Fruit fly (Drosophila melanogaster): ENCODE results near the gene CG17776.

The CG17776 gene

DNA sequence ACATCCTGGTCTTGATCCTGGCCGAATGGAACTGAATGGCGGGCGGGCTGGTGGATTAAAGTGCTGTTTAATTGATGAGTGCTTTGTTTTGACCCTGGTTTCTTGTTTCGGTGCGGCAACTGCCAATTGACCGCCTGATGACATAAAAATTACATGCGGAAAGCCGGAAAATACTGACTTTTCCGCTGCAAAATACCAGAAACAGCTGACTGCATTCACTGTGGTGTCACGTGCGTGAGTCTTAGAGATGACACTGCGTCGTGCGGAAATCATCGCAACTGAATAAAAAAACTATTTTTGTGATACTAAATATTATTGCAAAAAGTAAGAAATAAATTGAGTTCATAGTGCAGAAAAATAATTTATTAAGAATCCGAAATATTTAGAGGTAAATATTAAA, 35.0 kb upstream of the CG17776 start, which contains the start of gene bcn92 (continued):
- TF ChIP-seq CG8290 (GFP tag; optimal IDR thresholded peaks at IDR 0.05): peak; percentile 37
- peak in 1 of 2 experiments; percentile 56 for TF ChIP-seq CG8290 (tag; optimal IDR thresholded peaks at IDR 0.05)
- peak; percentile 91 for TF ChIP-seq MBD-R2 (GFP tag; IDR thresholded peaks at IDR 0.05)
- peak; percentile 93 for TF ChIP-seq row (GFP tag; IDR thresholded peaks at IDR 0.05)
- no peak for TF ChIP-seq CG11696 (GFP tag; IDR thresholded peaks at IDR 0.05)
- 0 out of 3 replicates have a peak, but pooled peaks have one; percentile 12 for TF ChIP-seq Optix (GFP tag; IDR thresholded peaks at IDR 0.05)
- TF ChIP-seq Mes4 (GFP tag; optimal IDR thresholded peaks at IDR 0.05): no peak
- peak; percentile 26 for TF ChIP-seq Bteb2 (GFP tag; optimal IDR thresholded peaks at IDR 0.05)
- TF ChIP-seq CG3281 (GFP tag; optimal IDR thresholded peaks at IDR 0.05): peak; percentile 24
- TF ChIP-seq CG3847 (GFP tag; IDR thresholded peaks at IDR 0.05): peak; percentile 39
- TF ChIP-seq Scr (GFP tag; IDR thresholded peaks at IDR 0.05; ENCODE audit: partially characterized antibody): peak; percentile 95
- peak; percentile 61 for TF ChIP-seq CG30403 (GFP tag; optimal IDR thresholded peaks at IDR 0.05)
- TF ChIP-seq gro (GFP tag; optimal IDR thresholded peaks at IDR 0.05): peak; percentile 59
- peak; percentile 32 for TF ChIP-seq B-H2 (GFP tag; optimal IDR thresholded peaks at IDR 0.05)
- TF ChIP-seq CG13296 (GFP tag; optimal IDR thresholded peaks at IDR 0.05): peak; percentile 7
- peak; percentile 86; the same call in 2 of the 3 replicates for TF ChIP-seq mld (GFP tag; IDR thresholded peaks at IDR 0.05; ENCODE audit: partially characterized antibody)
- peak; percentile 15 for TF ChIP-seq CG8388 (GFP tag; optimal IDR thresholded peaks at IDR 0.05)
- no peak for TF ChIP-seq CG3065 (GFP tag; optimal IDR thresholded peaks at IDR 0.05)
- peak; percentile 42; the same call in 1 of the 3 replicates for TF ChIP-seq H15 (GFP tag; IDR thresholded peaks at IDR 0.05)
- TF ChIP-seq CG11456 (GFP tag; IDR thresholded peaks at IDR 0.05): 0 out of 3 replicates have a peak, but pooled peaks have one; percentile 46
- peak; percentile 18; the same call in 1 of the 2 replicates for TF ChIP-seq CG6689 (GFP tag; IDR thresholded peaks at IDR 0.05)
- no peak for TF ChIP-seq tap (tag; optimal IDR thresholded peaks at IDR 0.05)
- TF ChIP-seq CG11093 (GFP tag; IDR thresholded peaks at IDR 0.05): no peak
- peak; percentile 65 for TF ChIP-seq CG2120 (GFP tag; optimal IDR thresholded peaks at IDR 0.05)
- TF ChIP-seq rib (GFP tag; IDR thresholded peaks at IDR 0.05): no peak
- peak; percentile 92 for TF ChIP-seq Elba2 (GFP tag; optimal IDR thresholded peaks at IDR 0.05)
- peak; percentile 19 for TF ChIP-seq ERR (GFP tag; optimal IDR thresholded peaks at IDR 0.05)
- no peak for TF ChIP-seq gt (GFP tag; IDR thresholded peaks at IDR 0.05)
- TF ChIP-seq ham (GFP tag; IDR thresholded peaks at IDR 0.05): no peak
- TF ChIP-seq pho (GFP tag; optimal IDR thresholded peaks at IDR 0.05): peak; percentile 35
- TF ChIP-seq bbx (GFP tag; IDR thresholded peaks at IDR 0.05; ENCODE audit: partially characterized antibody): peak; percentile 97
- peak; percentile 40; the same call in 1 of the 2 replicates for TF ChIP-seq Ada2b (GFP tag; IDR thresholded peaks at IDR 0.05)
- peak; percentile 42; the same call in 1 of the 2 replicates for TF ChIP-seq sisA (GFP tag; IDR thresholded peaks at IDR 0.05)
- TF ChIP-seq Gug (GFP tag; IDR thresholded peaks at IDR 0.05): peak; percentile 56; the same call in 2 of the 4 replicates
- TF ChIP-seq B-H1 (GFP tag; IDR thresholded peaks at IDR 0.05): no peak
- TF ChIP-seq vvl (GFP tag; IDR thresholded peaks at IDR 0.05): peak; percentile 61; the same call in 1 of the 2 replicates
- no peak for TF ChIP-seq sc (optimal IDR thresholded peaks at IDR 0.05)
- no peak for TF ChIP-seq sc (GFP tag; optimal IDR thresholded peaks at IDR 0.05)
- TF ChIP-seq CG7987 (GFP tag; optimal IDR thresholded peaks at IDR 0.05): no peak
- peak; percentile 42 for TF ChIP-seq CG2678 (tag; optimal IDR thresholded peaks at IDR 0.05)
- TF ChIP-seq Myb (GFP tag; optimal IDR thresholded peaks at IDR 0.05): peak; percentile 45
- TF ChIP-seq CG14014 (GFP tag; IDR thresholded peaks at IDR 0.05): peak; percentile 60; the same call in 1 of the 2 replicates
- TF ChIP-seq CG16813 (GFP tag; IDR thresholded peaks at IDR 0.05; ENCODE audit: partially characterized antibody): peak; percentile 94
- peak; percentile 33 for TF ChIP-seq bab2 (GFP tag; optimal IDR thresholded peaks at IDR 0.05)
- TF ChIP-seq Xrp1 (GFP tag; IDR thresholded peaks at IDR 0.05): peak; percentile 15; the same call in 1 of the 2 replicates
- no peak for TF ChIP-seq Vsx1 (GFP tag; optimal IDR thresholded peaks at IDR 0.05)
- TF ChIP-seq chn (GFP tag; optimal IDR thresholded peaks at IDR 0.05): peak; percentile 39
- TF ChIP-seq z (GFP tag; IDR thresholded peaks at IDR 0.05): no peak
- no peak for TF ChIP-seq CrebB (tag; optimal IDR thresholded peaks at IDR 0.05)
- peak; percentile 23 for TF ChIP-seq lbe (GFP tag; optimal IDR thresholded peaks at IDR 0.05)
- TF ChIP-seq odd (GFP tag; optimal IDR thresholded peaks at IDR 0.05): no peak
- no peak for TF ChIP-seq CG33557 (GFP tag; optimal IDR thresholded peaks at IDR 0.05)
